Worm (Caenorhabditis elegans): ENCODE measurements around the gene Y66D12A.11.

ce11 chrIII:11609568-11609967 is 46.3 kb downstream of the Y66D12A.11 start, which contains the start of gene Y66D12A.30:
- TF ChIP-seq lin-39 (tag; optimal IDR thresholded peaks at IDR 0.05), result no peak
- TF ChIP-seq ama-1 (optimal IDR thresholded peaks at IDR 0.05), result no peak
- no peak for TF ChIP-seq nhr-77 (tag; optimal IDR thresholded peaks at IDR 0.05)
- TF ChIP-seq F13H6.1 (tag; optimal IDR thresholded peaks at IDR 0.05), result no peak
- no peak for TF ChIP-seq skn-1 (tag; optimal IDR thresholded peaks at IDR 0.05)
- TF ChIP-seq sma-9 (GFP tag; optimal IDR thresholded peaks at IDR 0.05), result no peak
- no peak for TF ChIP-seq sma-9 (tag; optimal IDR thresholded peaks at IDR 0.05)
